Worm (Caenorhabditis elegans): ENCODE data around the gene srw-86.

Gene srw-86

ce11 chrV:19396576-19397313, 3.8 kb downstream of the srw-86 start:
- no peak for TF ChIP-seq nhr-6 (tag; optimal IDR thresholded peaks at IDR 0.05)
- no peak for TF ChIP-seq peb-1 (tag; optimal IDR thresholded peaks at IDR 0.05)
- TF ChIP-seq R02D3.7 (tag; optimal IDR thresholded peaks at IDR 0.05): no peak
- TF ChIP-seq unc-55 (GFP tag; optimal IDR thresholded peaks at IDR 0.05): no peak
- no peak for TF ChIP-seq snpc-4 (tag; optimal IDR thresholded peaks at IDR 0.05)
- TF ChIP-seq lsy-2 (tag; optimal IDR thresholded peaks at IDR 0.05): no peak
- TF ChIP-seq F13H6.1 (tag; optimal IDR thresholded peaks at IDR 0.05): no peak
- no peak for TF ChIP-seq nhr-23 (tag; optimal IDR thresholded peaks at IDR 0.05)
- no peak for TF ChIP-seq mbf-1 (tag; optimal IDR thresholded peaks at IDR 0.05)
- no peak for TF ChIP-seq ztf-11 (tag; optimal IDR thresholded peaks at IDR 0.05)

ce11 chrV:19394750-19395149, 5.8 kb downstream of the srw-86 start, which contains the start of gene C25F9.8:
C25F9.8 (plus strand) TSS chrV:19395050.
- TF ChIP-seq R02D3.7 (tag; optimal IDR thresholded peaks at IDR 0.05) (no peak), ZK546.5 (tag; optimal IDR thresholded peaks at IDR 0.05) (no peak), mdl-1 (tag; optimal IDR thresholded peaks at IDR 0.05) (no peak), nhr-129 (tag; optimal IDR thresholded peaks at IDR 0.05) (no peak), ama-1 (optimal IDR thresholded peaks at IDR 0.05) (no peak), sem-4 (tag; optimal IDR thresholded peaks at IDR 0.05) (no peak), mab-5 (tag; optimal IDR thresholded peaks at IDR 0.05) (no peak), F13H6.1 (tag; optimal IDR thresholded peaks at IDR 0.05) (no peak), ztf-11 (tag; optimal IDR thresholded peaks at IDR 0.05) (no peak), nhr-6 (tag; optimal IDR thresholded peaks at IDR 0.05) (no peak), egl-27 (tag; optimal IDR thresholded peaks at IDR 0.05) (no peak), zag-1 (tag; optimal IDR thresholded peaks at IDR 0.05) (no peak), snpc-4 (tag; optimal IDR thresholded peaks at IDR 0.05) (no peak), blmp-1 (tag; optimal IDR thresholded peaks at IDR 0.05; ENCODE audit: insufficient read depth) (no peak), nhr-12 (tag; optimal IDR thresholded peaks at IDR 0.05) (no peak), nhr-11 (tag; optimal IDR thresholded peaks at IDR 0.05) (no peak), lin-11 (tag; optimal IDR thresholded peaks at IDR 0.05) (no peak), elt-3 (tag; optimal IDR thresholded peaks at IDR 0.05) (no peak), ztf-1 (GFP tag; conservative IDR thresholded peaks at IDR 0.05) (no peak), fos-1 (tag; optimal IDR thresholded peaks at IDR 0.05) (no peak)

ce11 chrV:19391242-19391641, 9.3 kb downstream of the srw-86 start:
- TF ChIP-seq lsy-2 (tag; optimal IDR thresholded peaks at IDR 0.05) (peak in 1 of 2 experiments; percentile 33), gmeb-1 (tag; optimal IDR thresholded peaks at IDR 0.05) (no peak), skn-1 (tag; optimal IDR thresholded peaks at IDR 0.05) (no peak), peb-1 (tag; optimal IDR thresholded peaks at IDR 0.05) (no peak), lin-11 (tag; optimal IDR thresholded peaks at IDR 0.05) (no peak), sem-4 (tag; optimal IDR thresholded peaks at IDR 0.05) (no peak), ceh-82 (tag; optimal IDR thresholded peaks at IDR 0.05) (no peak), ztf-4 (tag; optimal IDR thresholded peaks at IDR 0.05) (no peak), F13H6.1 (tag; optimal IDR thresholded peaks at IDR 0.05) (no peak), unc-39 (tag; optimal IDR thresholded peaks at IDR 0.05) (no peak), nhr-129 (tag; optimal IDR thresholded peaks at IDR 0.05) (peak; percentile 10), dmd-4 (tag; optimal IDR thresholded peaks at IDR 0.05) (no peak), ztf-1 (GFP tag; conservative IDR thresholded peaks at IDR 0.05) (no peak), sma-3 (GFP tag; optimal IDR thresholded peaks at IDR 0.05) (no peak), fos-1 (tag; optimal IDR thresholded peaks at IDR 0.05) (no peak), crh-2 (tag; optimal IDR thresholded peaks at IDR 0.05) (peak; percentile 14), nhr-10 (tag; optimal IDR thresholded peaks at IDR 0.05) (no peak), nhr-21 (tag; optimal IDR thresholded peaks at IDR 0.05) (no peak), blmp-1 (tag; optimal IDR thresholded peaks at IDR 0.05; ENCODE audit: insufficient read depth) (no peak), nhr-77 (tag; optimal IDR thresholded peaks at IDR 0.05) (no peak), nhr-23 (tag; optimal IDR thresholded peaks at IDR 0.05) (no peak), snpc-4 (tag; optimal IDR thresholded peaks at IDR 0.05) (no peak), lin-39 (tag; optimal IDR thresholded peaks at IDR 0.05) (no peak), egl-27 (tag; optimal IDR thresholded peaks at IDR 0.05) (no peak), sma-9 (GFP tag; optimal IDR thresholded peaks at IDR 0.05) (no peak), sma-9 (tag; optimal IDR thresholded peaks at IDR 0.05) (no peak), aly-2 (tag; optimal IDR thresholded peaks at IDR 0.05) (no peak), nhr-6 (tag; optimal IDR thresholded peaks at IDR 0.05) (no peak), mdl-1 (tag; optimal IDR thresholded peaks at IDR 0.05) (no peak), nhr-237 (tag; optimal IDR thresholded peaks at IDR 0.05) (no peak), ama-1 (optimal IDR thresholded peaks at IDR 0.05) (no peak), ceh-16 (tag; optimal IDR thresholded peaks at IDR 0.05) (no peak), unc-55 (GFP tag; optimal IDR thresholded peaks at IDR 0.05) (peak; percentile 57), C34F6.9 (tag; optimal IDR thresholded peaks at IDR 0.05) (peak; percentile 20), mbf-1 (tag; optimal IDR thresholded peaks at IDR 0.05) (no peak), ztf-11 (tag; optimal IDR thresholded peaks at IDR 0.05) (no peak), nhr-11 (tag; optimal IDR thresholded peaks at IDR 0.05) (no peak), R02D3.7 (tag; optimal IDR thresholded peaks at IDR 0.05) (no peak)

All from whole organism, L2 larva.